Worm (Caenorhabditis elegans) whole organism, early embryonic: ENCODE measurements around the gene msp-49.

Experiments used
- B0310.2 ChIP-seq: sonication (generic microtip); optimal IDR thresholded peaks from 2 replicates; lab custom pipeline; 2016; ENCODE audit warnings: mild to moderate bottlenecking, missing genetic modification characterization, missing compliant biosample characterization
- ama-1 ChIP-seq: fragments of 150-350 bp; optimal IDR thresholded peaks from 2 replicates; lab custom pipeline; 2014
- ets-7 ChIP-seq: sonication (generic microtip); optimal IDR thresholded peaks from 2 replicates; lab custom pipeline; 2016; ENCODE audit warnings: missing genotype, missing genetic modification characterization, missing compliant biosample characterization

ce11 chrII:5225284-5225683 lies 31.1 kb downstream of the msp-49 start, which contains the start of gene dsh-1:
- TF ChIP-seq ets-7 (tag; lab: Kevin White, UChicago) = no peak
- no peak for TF ChIP-seq B0310.2
- no peak for TF ChIP-seq ama-1 (lab: Kevin White, UChicago)
